Worm (Caenorhabditis elegans): Measurements from ENCODE around the gene sru-27.

sru-27 gene

DNA sequence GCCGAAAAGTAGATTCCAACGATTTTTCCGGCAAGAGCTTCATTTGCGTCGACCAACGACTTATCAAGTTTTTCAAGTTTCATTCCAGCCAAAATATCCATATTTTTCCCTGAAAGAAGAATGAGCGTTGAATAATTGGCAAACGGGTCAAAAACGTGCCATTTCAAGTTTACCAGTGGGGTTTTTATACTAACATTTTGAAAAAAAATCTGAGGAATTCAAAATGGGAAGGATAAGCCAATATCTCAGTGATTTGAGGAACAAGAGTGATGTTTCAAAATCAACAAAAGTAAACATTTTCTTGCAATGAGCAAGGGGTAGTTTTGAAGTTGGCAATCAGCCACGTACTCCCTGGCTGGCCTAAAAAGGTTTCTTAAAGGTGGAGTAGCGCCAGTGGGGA, 35.1 kb downstream of the sru-27 start, which contains the start of gene trx-5:
Gene trx-5 (minus strand): TSS at position 101 of the 400 bp plus-strand sequence.
- TF ChIP-seq ama-1 (optimal IDR thresholded peaks at IDR 0.05) (no peak), T23F11.4 (GFP tag; optimal IDR thresholded peaks at IDR 0.05) (no peak), fkh-6 (tag; optimal IDR thresholded peaks at IDR 0.05) (no peak), C38D4.7 (GFP tag; optimal IDR thresholded peaks at IDR 0.05) (no peak), K02D7.2 (tag; optimal IDR thresholded peaks at IDR 0.05) (no peak), che-1 (tag; optimal IDR thresholded peaks at IDR 0.05) (no peak), sox-2 (GFP tag; IDR thresholded peaks at IDR 0.05) (no peak), odd-2 (tag; optimal IDR thresholded peaks at IDR 0.05) (no peak), zip-5 (tag; optimal IDR thresholded peaks at IDR 0.05) (no peak), tbx-7 (tag; optimal IDR thresholded peaks at IDR 0.05) (no peak), sdc-2 (tag; optimal IDR thresholded peaks at IDR 0.05) (no peak), nfya-1 (tag; optimal IDR thresholded peaks at IDR 0.05) (no peak), pha-2 (tag; optimal IDR thresholded peaks at IDR 0.05) (no peak), unc-86 (tag; optimal IDR thresholded peaks at IDR 0.05) (no peak), ahr-1 (tag; optimal IDR thresholded peaks at IDR 0.05) (no peak), K09A11.1 (tag; optimal IDR thresholded peaks at IDR 0.05; ENCODE audit: insufficient read depth) (no peak), npax-4 (tag; optimal IDR thresholded peaks at IDR 0.05) (no peak)

DNA sequence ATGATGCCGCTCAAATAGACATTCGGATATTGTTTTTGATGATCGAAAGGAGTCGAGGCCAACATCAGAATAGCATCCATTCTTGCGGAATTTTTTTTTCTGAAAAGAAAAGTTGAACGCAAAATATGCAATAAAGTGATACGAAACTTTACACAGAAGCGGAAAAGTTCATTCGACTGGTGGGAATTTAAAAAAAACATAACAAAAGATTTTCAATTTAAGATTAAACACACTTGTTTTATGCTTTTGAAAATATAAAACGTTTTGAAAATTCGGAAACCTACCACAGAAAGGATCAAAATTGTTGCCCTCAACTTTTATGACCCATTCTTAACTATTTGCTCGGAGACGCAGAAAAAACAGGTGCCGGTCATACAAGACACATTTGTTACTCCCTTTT, 37.7 kb downstream of the sru-27 start, which contains the start of gene K02H11.9:
Gene K02H11.9 (minus strand): TSS at position 101 of the 400 bp plus-strand sequence.
- no peak for TF ChIP-seq ttx-3 (tag; optimal IDR thresholded peaks at IDR 0.05)
- no peak for TF ChIP-seq pag-3 (tag; optimal IDR thresholded peaks at IDR 0.05; ENCODE audit: borderline replicate concordance)
- TF ChIP-seq nfya-1 (tag; optimal IDR thresholded peaks at IDR 0.05), result no peak
- no peak for TF ChIP-seq dve-1 (tag; optimal IDR thresholded peaks at IDR 0.05)
- no peak for TF ChIP-seq ahr-1 (tag; optimal IDR thresholded peaks at IDR 0.05)
- TF ChIP-seq syd-9 (tag; optimal IDR thresholded peaks at IDR 0.05), result no peak
- TF ChIP-seq zip-5 (tag; optimal IDR thresholded peaks at IDR 0.05), result no peak
- no peak for TF ChIP-seq tbx-7 (tag; optimal IDR thresholded peaks at IDR 0.05)
- TF ChIP-seq ceh-18 (tag; optimal IDR thresholded peaks at IDR 0.05), result no peak
- no peak for TF ChIP-seq ref-2 (tag; optimal IDR thresholded peaks at IDR 0.05)
- TF ChIP-seq ceh-34 (tag; optimal IDR thresholded peaks at IDR 0.05), result no peak
- no peak for TF ChIP-seq pqm-1 (tag; optimal IDR thresholded peaks at IDR 0.05)
- TF ChIP-seq mec-3 (tag; optimal IDR thresholded peaks at IDR 0.05; ENCODE audit: borderline replicate concordance), result no peak
- TF ChIP-seq C08G9.2 (tag; optimal IDR thresholded peaks at IDR 0.05), result no peak
- no peak for TF ChIP-seq pha-4 (tag; optimal IDR thresholded peaks at IDR 0.05)

DNA sequence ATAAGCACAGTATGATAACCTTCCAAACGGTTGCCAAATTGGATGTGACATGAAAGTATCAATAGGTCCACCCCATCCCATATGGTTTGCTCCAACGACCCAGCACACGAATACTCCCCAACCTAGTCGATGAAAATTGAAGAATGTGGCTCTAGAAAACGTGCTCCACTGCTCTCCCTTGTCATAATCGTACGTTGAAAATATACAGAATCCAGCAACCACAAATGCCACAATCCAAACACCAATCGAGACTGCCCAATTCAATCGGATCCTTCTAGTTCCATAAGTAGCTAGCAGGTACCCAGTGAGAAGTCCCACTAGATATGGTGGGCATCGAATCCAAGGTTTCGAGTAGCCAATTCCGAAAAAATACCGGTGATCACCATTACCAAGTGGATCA, 39.6 kb downstream of the sru-27 start:
- TF ChIP-seq unc-3 (GFP tag; conservative IDR thresholded peaks at IDR 0.05), result no peak
- TF ChIP-seq unc-3 (tag; optimal IDR thresholded peaks at IDR 0.05), result no peak
- no peak for TF ChIP-seq C08G9.2 (tag; optimal IDR thresholded peaks at IDR 0.05)
- TF ChIP-seq eyg-1 (tag; optimal IDR thresholded peaks at IDR 0.05), result no peak
- TF ChIP-seq dmd-4 (tag; optimal IDR thresholded peaks at IDR 0.05; ENCODE audit: borderline replicate concordance), result no peak
- no peak for TF ChIP-seq ceh-30 (tag; optimal IDR thresholded peaks at IDR 0.05)
- no peak for TF ChIP-seq nhr-232 (tag; optimal IDR thresholded peaks at IDR 0.05)
- TF ChIP-seq odd-2 (tag; optimal IDR thresholded peaks at IDR 0.05), result no peak
- TF ChIP-seq unc-55 (GFP tag; optimal IDR thresholded peaks at IDR 0.05), result no peak
- TF ChIP-seq ceh-14 (tag; optimal IDR thresholded peaks at IDR 0.05), result no peak

DNA sequence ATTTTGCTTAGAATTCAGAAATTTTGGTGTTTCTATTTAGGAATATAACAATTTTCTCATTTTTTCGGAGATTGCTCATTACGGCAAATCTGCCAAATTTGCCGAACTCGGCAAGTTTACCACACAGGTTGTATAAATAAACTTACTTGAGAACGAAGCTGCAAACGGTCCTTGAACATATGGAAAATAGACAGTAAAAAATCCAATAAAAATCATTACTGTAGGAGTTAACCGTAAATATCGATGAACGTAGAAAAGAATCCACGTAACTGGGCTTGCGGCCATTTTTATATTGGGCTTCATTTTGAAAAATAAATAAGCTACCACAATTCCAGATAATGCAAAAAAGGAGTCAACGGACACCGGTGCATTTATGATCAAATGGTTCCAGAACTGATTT, 41.0 kb downstream of the sru-27 start:
- TF ChIP-seq fax-1 (tag; optimal IDR thresholded peaks at IDR 0.05), result no peak
